Fruit fly (Drosophila melanogaster) whole organism, larva: ENCODE data around the gene CG31287.
"Not testable (repeated sequence)": the region's sequence is repeated elsewhere in the genome, so short reads cannot be mapped to it uniquely, and the experiment has no call there.

Experiments
- noc ChIP-seq: fragments of 200-800 bp; sonication (Bioruptor generic); optimal IDR thresholded peaks from 3 replicates; lab custom pipeline; 2019; ENCODE audit warnings: missing biosample characterization, mild to moderate bottlenecking, missing genetic modification characterization, moderate library complexity

The CG31287 gene

dm6 chr3R:16203025-16203421 lies at the start of gene CG31287, which contains the start of gene CG6126:
CG31287 (plus strand) TSS chr3R:16203371.
CG6126 (minus strand) TSS chr3R:16203083.
- no peak for TF ChIP-seq noc (tag; lab: Kevin White, UChicago)

DNA sequence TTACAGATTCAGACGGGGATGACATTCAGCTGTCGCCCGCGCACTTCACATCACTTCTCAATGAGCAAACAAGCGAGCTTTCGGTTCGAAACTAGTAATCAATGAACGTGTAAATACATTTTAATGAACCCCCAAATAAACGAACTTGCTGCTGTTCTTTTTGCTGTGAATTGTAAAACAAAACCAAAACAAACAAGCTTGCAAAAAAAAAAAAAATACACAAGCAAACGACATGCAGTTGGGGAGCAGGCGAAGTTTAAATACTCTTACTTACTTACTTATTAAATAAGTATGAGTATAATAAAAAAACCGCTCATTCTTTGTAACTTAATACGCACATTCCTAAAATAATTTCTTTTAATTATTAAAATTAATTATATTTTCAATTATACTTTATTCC lies 48.9 kb upstream of the CG31287 start:
- TF ChIP-seq noc (tag; lab: Kevin White, UChicago) = no peak

dm6 chr3R:16154682-16155081 lies 48.5 kb upstream of the CG31287 start, which contains the start of gene CG6006:
CG6006 (plus strand) TSS chr3R:16154982.
- TF ChIP-seq noc (tag; lab: Kevin White, UChicago) = no peak

DNA sequence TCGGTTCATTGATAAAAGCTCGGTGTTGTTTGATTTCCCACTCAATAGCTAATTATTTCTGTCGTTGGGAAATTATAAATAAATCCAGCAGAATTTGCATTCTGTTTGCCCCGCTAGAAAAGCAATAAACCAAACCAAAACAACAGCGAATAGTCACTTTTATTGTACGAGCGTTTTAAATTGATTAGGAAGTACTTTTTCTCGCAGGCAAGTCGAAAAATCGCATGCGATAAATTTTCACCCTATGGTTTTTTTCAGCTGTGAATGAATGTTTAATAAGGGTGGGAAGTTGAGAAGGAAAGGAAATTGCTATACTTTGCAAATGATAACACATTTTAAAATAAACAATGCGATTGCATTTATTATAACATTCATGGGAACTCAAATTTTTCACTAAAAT lies 47.1 kb upstream of the CG31287 start:
- no peak for TF ChIP-seq noc (tag; lab: Kevin White, UChicago)

dm6 chr3R:16157564-16158242 lies 45.5 kb upstream of the CG31287 start:
- TF ChIP-seq noc (tag; lab: Kevin White, UChicago) = peak; percentile 50

dm6 chr3R:16168088-16168487 lies 35.1 kb upstream of the CG31287 start:
- TF ChIP-seq noc (tag; lab: Kevin White, UChicago) = no peak

DNA sequence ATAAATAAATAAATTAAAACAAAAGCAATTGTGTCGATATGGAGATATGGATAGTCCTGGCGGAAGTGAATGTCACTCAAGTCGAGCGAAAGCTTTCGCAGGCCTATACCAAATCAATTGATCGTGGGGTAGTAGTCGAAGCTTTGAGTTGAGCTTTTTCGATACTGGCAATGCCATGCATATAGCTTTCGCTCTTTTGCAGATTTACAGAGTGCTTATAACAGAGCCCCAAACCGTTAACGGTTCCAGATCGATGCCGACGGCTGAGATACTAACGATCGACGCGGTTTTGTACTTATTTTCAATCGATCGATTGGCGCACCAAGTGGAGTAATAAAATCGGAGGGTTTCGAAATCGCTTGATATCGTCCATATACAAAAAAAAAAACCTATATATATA lies 31.4 kb upstream of the CG31287 start, which contains the start of gene CG8925:
Gene CG8925, plus strand, starts transcription at position 245 of the 400 bp plus-strand sequence.
- no peak for TF ChIP-seq noc (tag; lab: Kevin White, UChicago)

- peak; percentile 30 for TF ChIP-seq noc (tag; lab: Kevin White, UChicago)
Observed at dm6 chr3R:16173500-16173899, 29.7 kb upstream of the CG31287 start.

- no peak for TF ChIP-seq noc (tag; lab: Kevin White, UChicago)
Observed at dm6 chr3R:16176526-16176925, 26.6 kb upstream of the CG31287 start.

- no peak for TF ChIP-seq noc (tag; lab: Kevin White, UChicago)
Observed at dm6 chr3R:16180476-16181070, 22.6 kb upstream of the CG31287 start, which contains the start of gene CG8927. CG8927 (plus strand) TSS chr3R:16181020.

DNA sequence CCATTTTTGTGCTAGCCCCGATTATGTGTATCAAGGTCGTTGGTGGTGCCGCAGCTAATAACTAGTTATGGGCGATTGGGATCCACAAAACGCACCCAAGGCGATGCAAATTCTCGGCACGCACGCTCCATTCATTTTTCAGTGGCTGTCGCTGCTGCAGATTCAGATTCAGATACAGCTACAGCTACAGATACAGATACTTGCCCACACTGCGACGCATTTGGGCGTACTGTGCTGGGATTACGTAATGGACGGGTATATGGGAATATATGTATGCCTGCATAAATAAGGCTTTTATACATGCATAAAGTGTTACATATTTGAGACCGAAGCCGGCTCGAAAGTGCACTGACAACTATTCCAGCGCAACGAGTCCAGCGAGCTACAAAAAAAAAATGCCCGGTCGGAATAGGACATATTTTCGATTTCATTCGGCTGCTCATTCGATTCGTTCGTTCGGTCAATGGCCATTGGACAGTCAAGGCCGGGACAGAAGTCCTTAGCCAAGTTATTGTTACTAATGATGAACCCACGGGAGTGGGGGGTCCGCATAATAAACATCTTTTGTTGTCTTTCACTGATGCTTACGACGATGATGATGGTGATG lies 20.8 kb upstream of the CG31287 start:
- TF ChIP-seq noc (tag; lab: Kevin White, UChicago) = no peak

dm6 chr3R:16186791-16187681 lies 16.1 kb upstream of the CG31287 start, which contains the start of gene sra:
sra (plus strand) TSS chr3R:16186999.
- TF ChIP-seq noc (tag; lab: Kevin White, UChicago) = no peak

DNA sequence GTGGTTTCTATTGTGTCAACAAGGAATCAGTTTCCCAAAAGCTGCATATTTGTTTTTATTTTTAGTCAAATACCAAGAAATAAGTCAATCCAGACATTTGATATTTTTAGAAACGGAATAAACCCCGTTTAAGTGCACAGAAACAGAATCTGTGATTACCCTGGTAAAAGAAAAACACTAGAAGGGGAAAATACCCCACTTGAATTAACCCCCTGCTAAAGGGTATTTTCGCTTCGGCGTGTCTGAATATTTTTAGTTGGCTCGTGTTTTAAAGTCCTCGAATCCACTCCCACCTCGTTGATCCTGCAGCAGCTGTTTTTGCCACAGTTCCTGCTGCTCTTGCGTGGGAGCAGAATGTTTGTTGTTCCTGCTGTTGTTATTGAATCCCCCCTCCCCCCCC lies 15.4 kb upstream of the CG31287 start:
- TF ChIP-seq noc (tag; lab: Kevin White, UChicago) = no peak

DNA sequence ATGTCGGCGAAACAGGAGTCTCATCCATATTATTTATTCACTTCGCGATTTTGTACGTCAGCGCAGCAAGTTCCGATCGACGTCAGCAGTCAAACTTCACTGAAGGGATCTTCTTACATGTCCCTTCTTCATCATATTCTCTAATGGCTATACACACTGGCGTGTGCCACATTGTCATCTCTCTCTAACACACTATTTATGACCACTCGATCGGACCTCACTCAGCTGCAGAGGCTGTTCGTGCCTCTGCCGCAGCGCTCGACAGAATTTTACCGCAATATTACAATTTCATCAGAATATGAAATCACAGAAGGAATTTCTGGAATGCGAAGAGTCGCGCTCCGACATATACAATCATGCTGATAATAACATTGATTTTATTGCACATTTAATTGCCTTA lies 13.7 kb upstream of the CG31287 start, which contains the start of gene Bin1:
Gene Bin1, minus strand, starts transcription at position 101 of the 400 bp plus-strand sequence.
- not testable (repeated sequence) for TF ChIP-seq noc (tag; lab: Kevin White, UChicago)

DNA sequence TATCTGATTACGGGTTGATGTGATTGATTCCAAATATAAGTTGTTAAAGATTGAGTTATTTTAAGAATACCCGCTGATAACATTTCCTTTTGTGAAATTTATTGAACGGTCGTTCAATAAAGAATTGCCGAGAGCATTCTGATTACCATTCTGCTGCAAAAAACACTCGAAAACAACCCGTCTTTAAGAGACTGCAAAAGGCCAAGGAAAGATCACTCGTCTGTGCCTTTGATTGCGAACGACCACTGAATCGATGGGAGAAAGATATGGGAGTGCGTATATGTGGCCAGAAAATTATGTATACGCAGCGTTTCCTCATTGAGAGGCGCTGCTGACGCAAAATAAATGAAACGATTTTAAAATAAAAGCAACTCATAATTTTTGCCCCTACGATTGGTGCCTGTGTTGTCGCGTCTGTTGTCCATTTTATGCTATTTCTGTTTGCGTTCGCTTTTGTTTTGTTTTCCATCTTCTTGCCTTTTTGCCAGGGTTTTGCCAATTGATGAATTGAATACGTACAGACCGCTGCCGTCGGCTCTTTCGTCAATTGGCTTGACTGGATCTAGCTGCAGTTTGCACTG lies 12.9 kb upstream of the CG31287 start:
- no peak for TF ChIP-seq noc (tag; lab: Kevin White, UChicago)
